Fruit fly (Drosophila melanogaster) whole organism, embryonic: ENCODE data around the gene Rrp45.

ENCODE experiments used
- Ada2b ChIP-seq: fragments of 200-800 bp; sonication (Bioruptor generic); IDR thresholded peaks from 2 replicates; pipeline ENCODE4 v1.3.6; 2022; ENCODE audit warnings: missing biosample characterization, missing genetic modification characterization
- Asciz ChIP-seq: fragments of 200-800 bp; sonication (Bioruptor generic); optimal IDR thresholded peaks from 2 replicates; lab custom pipeline; 2017; ENCODE audit warnings: missing biosample characterization, mild to moderate bottlenecking, missing genetic modification characterization, missing genetic modification reagents
- CG12071 ChIP-seq: fragments of 200-800 bp; sonication (Bioruptor generic); optimal IDR thresholded peaks from 3 replicates; lab custom pipeline; 2018; ENCODE audit warnings: missing biosample characterization, mild to moderate bottlenecking, missing genetic modification characterization
- CG12391 ChIP-seq: fragments of 200-800 bp; sonication (Bioruptor generic); optimal IDR thresholded peaks from 3 replicates; lab custom pipeline; 2018; ENCODE audit warnings: missing biosample characterization, mild to moderate bottlenecking, missing genetic modification characterization, moderate library complexity
- CG14667 ChIP-seq: fragments of 200-800 bp; sonication (Bioruptor generic); IDR thresholded peaks from 2 replicates; pipeline ENCODE4 v1.3.6; 2022; ENCODE audit warnings: missing biosample characterization, missing genetic modification characterization
- CG15269 ChIP-seq: fragments of 200-800 bp; sonication (Bioruptor generic); optimal IDR thresholded peaks from 2 replicates; lab custom pipeline; 2018; ENCODE audit warnings: missing biosample characterization, mild to moderate bottlenecking, missing genetic modification characterization, moderate library complexity
- CG16815 ChIP-seq: fragments of 200-800 bp; sonication (Bioruptor generic); optimal IDR thresholded peaks from 3 replicates; lab custom pipeline; 2017; ENCODE audit warnings: missing biosample characterization, mild to moderate bottlenecking, missing genetic modification characterization
- CG17385 ChIP-seq: fragments of 200-800 bp; sonication (Bioruptor generic); optimal IDR thresholded peaks from 3 replicates; lab custom pipeline; 2018; ENCODE audit warnings: missing biosample characterization, mild to moderate bottlenecking, missing genetic modification characterization
- CG2199 ChIP-seq: fragments of 200-800 bp; sonication (Bioruptor generic); IDR thresholded peaks from 3 replicates; pipeline ENCODE4 v1.3.6; 2022; ENCODE audit warnings: missing biosample characterization, missing genetic modification characterization
- CG30403 ChIP-seq: fragments of 200-800 bp; sonication (Bioruptor generic); optimal IDR thresholded peaks from 3 replicates; lab custom pipeline; 2016; ENCODE audit warnings: missing biosample characterization, missing genetic modification characterization
- CG34376 ChIP-seq: fragments of 200-800 bp; sonication (Bioruptor generic); optimal IDR thresholded peaks from 2 replicates; lab custom pipeline; 2018; ENCODE audit warnings: missing biosample characterization, mild to moderate bottlenecking, missing genetic modification characterization
- CG4617 ChIP-seq: fragments of 200-800 bp; sonication (Bioruptor generic); optimal IDR thresholded peaks from 3 replicates; lab custom pipeline; 2016; ENCODE audit warnings: missing biosample characterization, missing genetic modification characterization, borderline replicate concordance
- CG8290 ChIP-seq, 3 experiments: fragments of 200-800 bp; sonication (Bioruptor generic); optimal IDR thresholded peaks; 2 replicates each; lab custom pipeline; 2016 to 2019; ENCODE audit warnings: missing biosample characterization in 3 of 3, missing genetic modification characterization in 3 of 3, mild to moderate bottlenecking in 2 of 3, moderate library complexity in 1 of 3
- Dbx ChIP-seq: fragments of 200-800 bp; sonication (Bioruptor generic); IDR thresholded peaks from 3 replicates; pipeline ENCODE4 v1.3.6; 2022; ENCODE audit warnings: missing biosample characterization, missing genetic modification characterization
- Deaf1 ChIP-seq: fragments of 200-800 bp; optimal IDR thresholded peaks from 3 replicates; lab custom pipeline; 2019; ENCODE audit warnings: missing biosample characterization, mild to moderate bottlenecking, missing genetic modification characterization, moderate library complexity
- Dip3 ChIP-seq: fragments of 200-800 bp; sonication (Bioruptor generic); optimal IDR thresholded peaks from 3 replicates; lab custom pipeline; 2016; ENCODE audit warnings: missing biosample characterization, missing genetic modification characterization
- Dref ChIP-seq: fragments of 200-800 bp; sonication (Bioruptor generic); IDR thresholded peaks from 2 replicates; pipeline ENCODE4 v1.3.6; 2022; ENCODE audit warnings: missing biosample characterization, missing genetic modification characterization
- E2f2 ChIP-seq: fragments of 200-800 bp; sonication (Bioruptor generic); IDR thresholded peaks from 2 replicates; pipeline ENCODE4 v1.3.6; 2022; ENCODE audit warnings: missing biosample characterization, missing genetic modification characterization
- Ets65A ChIP-seq: fragments of 200-800 bp; sonication (Bioruptor generic); peaks from one replicate; lab custom pipeline; 2016; ENCODE audit warnings: missing biosample characterization, missing genetic modification characterization
- Fer2 ChIP-seq: fragments of 200-800 bp; sonication (Bioruptor generic); optimal IDR thresholded peaks from 2 replicates; lab custom pipeline; 2018; ENCODE audit warnings: missing biosample characterization, mild to moderate bottlenecking, missing genetic modification characterization, moderate library complexity
- GATAe ChIP-seq: fragments of 200-800 bp; sonication (Bioruptor generic); conservative IDR thresholded peaks from 2 replicates; pipeline ENCODE4 v1.3.6; 2022; ENCODE audit warnings: missing biosample characterization, missing genetic modification characterization
- HLH3B ChIP-seq: fragments of 200-800 bp; sonication (Bioruptor generic); IDR thresholded peaks from 2 replicates; pipeline ENCODE4 v1.3.6; 2022; ENCODE audit warnings: missing biosample characterization, missing genetic modification characterization
- Hr78 ChIP-seq, 2 experiments: fragments of 200-800 bp in 1 of 2; fragments of >200 bp in 1 of 2; sonication (Bioruptor generic) in 1 of 2; optimal IDR thresholded peaks; 2 replicates each; lab custom pipeline; 2017 to 2019; ENCODE audit warnings: missing biosample characterization in 2 of 2, missing genetic modification characterization in 2 of 2, mild to moderate bottlenecking in 1 of 2, moderate library complexity in 1 of 2
- Vsx1 ChIP-seq: fragments of 200-800 bp; sonication (Bioruptor generic); optimal IDR thresholded peaks from 2 replicates; lab custom pipeline; 2017; ENCODE audit warnings: missing biosample characterization, mild to moderate bottlenecking, missing genetic modification characterization, missing genetic modification reagents
- abd-A ChIP-seq: fragments of 200-800 bp; sonication (Bioruptor generic); optimal IDR thresholded peaks from 3 replicates; lab custom pipeline; 2019; ENCODE audit warnings: missing biosample characterization, mild to moderate bottlenecking, missing genetic modification characterization, moderate library complexity
- ato ChIP-seq: fragments of 200-800 bp; sonication (Bioruptor generic); IDR thresholded peaks from 2 replicates; pipeline ENCODE4 v1.3.6; 2022; ENCODE audit warnings: missing biosample characterization, missing genetic modification characterization; ENCODE audit not compliant: partially characterized antibody
- caup ChIP-seq: fragments of 200-800 bp; sonication (Bioruptor generic); optimal IDR thresholded peaks from 3 replicates; lab custom pipeline; 2017; ENCODE audit warnings: missing biosample characterization, mild to moderate bottlenecking, missing genetic modification characterization, moderate library complexity; ENCODE audit not compliant: severe bottlenecking
- ci ChIP-seq: fragments of 200-800 bp; sonication (Bioruptor generic); IDR thresholded peaks from 3 replicates; pipeline ENCODE4 v1.3.6; 2022; ENCODE audit warnings: missing biosample characterization, missing genetic modification characterization
- croc ChIP-seq: fragments of 200-800 bp; sonication (Bioruptor generic); conservative IDR thresholded peaks from 3 replicates; pipeline ENCODE4 v1.3.6; 2022; ENCODE audit warnings: missing biosample characterization, missing genetic modification characterization
- danr ChIP-seq: fragments of 200-800 bp; sonication (Bioruptor generic); IDR thresholded peaks from 2 replicates; pipeline ENCODE4 v1.3.6; 2022; ENCODE audit warnings: missing biosample characterization, missing genetic modification characterization
- disco-r ChIP-seq: fragments of 200-800 bp; sonication (Bioruptor generic); optimal IDR thresholded peaks from 2 replicates; lab custom pipeline; 2016; ENCODE audit warnings: missing biosample characterization, missing genetic modification characterization
- exex ChIP-seq: fragments of 200-800 bp; sonication (Bioruptor generic); optimal IDR thresholded peaks from 4 replicates; lab custom pipeline; 2018; ENCODE audit warnings: missing biosample characterization, mild to moderate bottlenecking, missing genetic modification characterization, moderate library complexity
- fd102C ChIP-seq: fragments of 200-800 bp; sonication (Bioruptor generic); optimal IDR thresholded peaks from 2 replicates; lab custom pipeline; 2018; ENCODE audit warnings: missing biosample characterization, mild to moderate bottlenecking, missing genetic modification characterization, moderate library complexity
- fd96Cb ChIP-seq: fragments of 200-800 bp; sonication (Bioruptor generic); optimal IDR thresholded peaks from 2 replicates; lab custom pipeline; 2018; ENCODE audit warnings: missing biosample characterization, mild to moderate bottlenecking, missing genetic modification characterization, moderate library complexity
- ind ChIP-seq: fragments of 200-800 bp; sonication (Bioruptor generic); optimal IDR thresholded peaks from 3 replicates; lab custom pipeline; 2016; ENCODE audit warnings: missing biosample characterization, missing genetic modification characterization
- knrl ChIP-seq: fragments of 200-800 bp; sonication (Bioruptor generic); IDR thresholded peaks from 3 replicates; pipeline ENCODE4 v1.3.6; 2022; ENCODE audit warnings: missing biosample characterization, missing genetic modification characterization; ENCODE audit not compliant: partially characterized antibody
- lab ChIP-seq: fragments of 200-800 bp; sonication (Bioruptor generic); optimal IDR thresholded peaks from 3 replicates; lab custom pipeline; 2017; ENCODE audit warnings: missing biosample characterization, missing genetic modification characterization, mild to moderate bottlenecking, moderate library complexity, missing genetic modification reagents
- nom ChIP-seq: fragments of 200-800 bp; sonication (Bioruptor generic); optimal IDR thresholded peaks from 2 replicates; lab custom pipeline; 2017; ENCODE audit warnings: missing biosample characterization, missing genetic modification characterization, mild to moderate bottlenecking, moderate library complexity, missing genetic modification reagents
- p53 ChIP-seq: fragments of 200-800 bp; sonication (Bioruptor generic); optimal IDR thresholded peaks from 2 replicates; lab custom pipeline; 2016; ENCODE audit warnings: missing biosample characterization, missing genetic modification characterization
- pzg ChIP-seq: fragments of 200-800 bp; sonication (Bioruptor generic); optimal IDR thresholded peaks from 3 replicates; lab custom pipeline; 2018; ENCODE audit warnings: missing biosample characterization, mild to moderate bottlenecking, missing genetic modification characterization, moderate library complexity
- sd ChIP-seq: fragments of 200-800 bp; sonication (Bioruptor generic); optimal IDR thresholded peaks from 3 replicates; lab custom pipeline; 2018; ENCODE audit warnings: missing biosample characterization, mild to moderate bottlenecking, missing genetic modification characterization, moderate library complexity
- seq ChIP-seq: fragments of 200-800 bp; sonication (Bioruptor generic); IDR thresholded peaks from 2 replicates; pipeline ENCODE4 v1.3.6; 2022; ENCODE audit warnings: missing biosample characterization, missing genetic modification characterization
- sr ChIP-seq: fragments of 200-800 bp; sonication (Bioruptor generic); IDR thresholded peaks from 3 replicates; pipeline ENCODE4 v1.3.6; 2022; ENCODE audit warnings: missing biosample characterization, missing genetic modification characterization
- ssp ChIP-seq: fragments of 200-800 bp; sonication (Bioruptor generic); IDR thresholded peaks from 2 replicates; pipeline ENCODE4 v1.3.6; 2022; ENCODE audit warnings: missing biosample characterization, missing genetic modification characterization
- sug ChIP-seq: fragments of 200-800 bp; optimal IDR thresholded peaks from 2 replicates; lab custom pipeline; 2019; ENCODE audit warnings: missing biosample characterization, mild to moderate bottlenecking, missing genetic modification characterization, moderate library complexity
- tio ChIP-seq: fragments of 200-800 bp; sonication (Bioruptor generic); optimal IDR thresholded peaks from 2 replicates; lab custom pipeline; 2017; ENCODE audit warnings: missing biosample characterization, missing genetic modification characterization, inconsistent platforms
- ttk ChIP-seq: fragments of 200-800 bp; sonication (Bioruptor generic); IDR thresholded peaks from 2 replicates; pipeline ENCODE4 v2.1.2; 2022; ENCODE audit warnings: missing biosample characterization, missing genetic modification characterization
- unc-4 ChIP-seq: fragments of 200-800 bp; sonication (Bioruptor generic); IDR thresholded peaks from 2 replicates; pipeline ENCODE4 v1.3.6; 2022; ENCODE audit warnings: missing biosample characterization, missing genetic modification characterization; ENCODE audit not compliant: partially characterized antibody
- yki ChIP-seq: fragments of >200 bp; optimal IDR thresholded peaks from 3 replicates; lab custom pipeline; 2018
- zen2 ChIP-seq: fragments of 200-800 bp; sonication (Bioruptor generic); IDR thresholded peaks from 3 replicates; pipeline ENCODE4 v1.3.6; 2022; ENCODE audit warnings: missing biosample characterization, missing genetic modification characterization; ENCODE audit not compliant: partially characterized antibody
- zfh1 ChIP-seq: fragments of 200-800 bp; sonication (Bioruptor generic); IDR thresholded peaks from 3 replicates; pipeline ENCODE4 v1.3.6; 2022; ENCODE audit warnings: missing biosample characterization, missing genetic modification characterization

Gene Rrp45

dm6 chrX:16749324-16749723 lies 41.7 kb downstream of the Rrp45 start:
- TF ChIP-seq CG34376 (GFP tag; lab: Kevin White, UChicago): peak; percentile 64
- TF ChIP-seq CG12391 (tag; lab: Kevin White, UChicago): no peak
- no peak for TF ChIP-seq fd96Cb
- TF ChIP-seq p53 (GFP tag; lab: Kevin White, UChicago): no peak
- TF ChIP-seq sd (tag; lab: Kevin White, UChicago): no peak
- TF ChIP-seq yki (lab: Kevin White, UChicago): no peak
- TF ChIP-seq Dbx (GFP tag; lab: Robert Waterston, UW): no peak
- no peak for TF ChIP-seq CG15269 (tag; lab: Kevin White, UChicago)
- TF ChIP-seq tio: no peak
- peak; percentile 3 for TF ChIP-seq lab (GFP tag; lab: Kevin White, UChicago)
- TF ChIP-seq ssp (GFP tag; lab: Robert Waterston, UW): no peak
- no peak for TF ChIP-seq danr (GFP tag; lab: Robert Waterston, UW)
- TF ChIP-seq CG2199 (GFP tag; lab: Robert Waterston, UW): 0 out of 3 replicates have a peak, but pooled peaks have one; percentile 17
- TF ChIP-seq Fer2 (tag; lab: Kevin White, UChicago): no peak
- no peak for TF ChIP-seq HLH3B (GFP tag; lab: Robert Waterston, UW)
- no peak for TF ChIP-seq Deaf1 (tag; lab: Kevin White, UChicago)
- TF ChIP-seq CG16815 (GFP tag; lab: Kevin White, UChicago): no peak
- no peak for TF ChIP-seq GATAe (GFP tag; lab: Robert Waterston, UW)
- TF ChIP-seq Asciz (GFP tag; lab: Kevin White, UChicago): no peak
- no peak for TF ChIP-seq disco-r
- no peak for TF ChIP-seq abd-A (tag; lab: Kevin White, UChicago)
- TF ChIP-seq CG8290 (GFP tag; optimal IDR thresholded peaks at IDR 0.05; lab: Kevin White, UChicago): no peak
- peak in 1 of 2 experiments; percentile 4 for TF ChIP-seq CG8290 (tag; optimal IDR thresholded peaks at IDR 0.05; lab: Kevin White, UChicago)
- no peak for TF ChIP-seq Ets65A (GFP tag; lab: Kevin White, UChicago)
- TF ChIP-seq CG14667 (GFP tag; lab: Robert Waterston, UW): no peak
- no peak for TF ChIP-seq Dref (GFP tag; lab: Robert Waterston, UW)
- TF ChIP-seq zen2 (GFP tag; lab: Robert Waterston, UW): no peak
- TF ChIP-seq CG4617 (GFP tag; lab: Kevin White, UChicago): no peak
- no peak for TF ChIP-seq Dip3 (GFP tag; lab: Kevin White, UChicago)
- no peak for TF ChIP-seq croc (GFP tag; lab: Robert Waterston, UW)
- TF ChIP-seq CG17385 (GFP tag; lab: Kevin White, UChicago): no peak
- TF ChIP-seq ato (GFP tag; lab: Robert Waterston, UW): no peak
- no peak for TF ChIP-seq pzg (GFP tag; lab: Kevin White, UChicago)
- no peak for TF ChIP-seq fd102C (GFP tag; lab: Kevin White, UChicago)
- TF ChIP-seq CG30403: no peak
- no peak for TF ChIP-seq E2f2
- TF ChIP-seq ci: no peak
- TF ChIP-seq caup (GFP tag; lab: Kevin White, UChicago): no peak
- no peak for TF ChIP-seq ind
- TF ChIP-seq Hr78 (GFP tag; optimal IDR thresholded peaks at IDR 0.05; lab: Kevin White, UChicago): no peak
- no peak for TF ChIP-seq CG12071 (GFP tag; lab: Kevin White, UChicago)
- TF ChIP-seq sug (tag; lab: Kevin White, UChicago): peak; percentile 68
- no peak for TF ChIP-seq knrl (GFP tag; lab: Robert Waterston, UW)
- peak; percentile 80 for TF ChIP-seq exex (tag; lab: Kevin White, UChicago)
- TF ChIP-seq zfh1: no peak
- peak; percentile 25 for TF ChIP-seq Vsx1 (GFP tag; lab: Kevin White, UChicago)
- no peak for TF ChIP-seq unc-4
- TF ChIP-seq sr: no peak
- no peak for TF ChIP-seq nom (GFP tag; lab: Kevin White, UChicago)
- TF ChIP-seq seq (GFP tag; lab: Robert Waterston, UW): no peak
- TF ChIP-seq ttk (GFP tag; lab: Robert Waterston, UW): no peak
- TF ChIP-seq Ada2b (GFP tag; lab: Robert Waterston, UW): no peak
